Worm (Caenorhabditis elegans): ENCODE results near the gene pigg-1.

Gene pigg-1

DNA sequence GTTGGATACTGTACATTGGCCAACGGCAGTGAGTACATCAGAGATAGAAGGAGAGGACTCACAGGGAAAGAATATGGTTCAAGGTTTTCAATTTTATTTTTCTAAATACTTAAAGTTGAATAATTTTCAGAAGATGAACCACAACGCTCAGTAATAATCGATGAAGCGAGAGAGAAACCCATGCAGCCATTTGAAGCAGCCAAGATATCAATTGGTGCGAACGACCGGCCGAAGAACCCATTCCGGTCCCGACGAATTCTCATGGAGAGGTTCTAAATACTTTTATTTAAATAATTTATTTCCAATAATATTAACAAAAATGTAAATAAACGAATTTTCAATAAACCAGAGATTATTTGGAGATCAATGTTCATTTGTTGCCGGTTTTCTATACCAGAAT, at the start of gene pigg-1:
Gene pigg-1 (minus strand): TSS at position 101 of the 400 bp plus-strand sequence.
- TF ChIP-seq sea-2 (GFP tag; optimal IDR thresholded peaks at IDR 0.05) (no peak), fos-1 (tag; optimal IDR thresholded peaks at IDR 0.05) (no peak), mml-1 (tag; optimal IDR thresholded peaks at IDR 0.05) (no peak)

DNA sequence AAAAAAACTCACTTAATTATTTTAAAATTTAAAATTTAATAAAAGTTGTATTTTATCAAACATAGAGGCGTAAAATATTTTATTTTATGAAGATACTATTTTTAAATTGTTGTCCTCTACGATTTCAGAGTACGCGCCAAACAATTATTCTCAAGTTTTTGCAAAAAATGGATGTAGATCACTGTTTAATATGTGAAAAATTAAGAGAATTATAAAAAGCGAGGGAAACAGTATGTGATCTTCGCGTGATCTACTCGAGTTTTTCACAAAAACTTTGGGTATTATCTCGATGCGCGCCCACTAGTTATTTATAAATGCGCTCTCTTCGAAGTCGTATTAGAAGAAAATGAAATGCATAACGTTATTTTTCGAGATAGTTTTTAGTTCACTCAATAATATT, 48.8 kb upstream of the pigg-1 start:
- TF ChIP-seq unc-39 (tag; optimal IDR thresholded peaks at IDR 0.05): no peak
- TF ChIP-seq eor-1 (tag; optimal IDR thresholded peaks at IDR 0.05): no peak
- no peak for TF ChIP-seq nhr-77 (tag; optimal IDR thresholded peaks at IDR 0.05)
- TF ChIP-seq unc-62 (GFP tag; optimal IDR thresholded peaks at IDR 0.05): no peak
- TF ChIP-seq ceh-9 (tag; optimal IDR thresholded peaks at IDR 0.05): no peak
- TF ChIP-seq nhr-28 (tag; optimal IDR thresholded peaks at IDR 0.05): no peak
- TF ChIP-seq pqm-1 (tag; optimal IDR thresholded peaks at IDR 0.05): no peak
- no peak for TF ChIP-seq elt-2 (tag; optimal IDR thresholded peaks at IDR 0.05)
- no peak for TF ChIP-seq nhr-76 (tag; optimal IDR thresholded peaks at IDR 0.05)
- TF ChIP-seq nhr-12 (tag; optimal IDR thresholded peaks at IDR 0.05): no peak
- TF ChIP-seq nhr-25 (tag; optimal IDR thresholded peaks at IDR 0.05): no peak
- TF ChIP-seq lin-15B (tag; optimal IDR thresholded peaks at IDR 0.05): no peak
- TF ChIP-seq tbx-2 (tag; optimal IDR thresholded peaks at IDR 0.05): no peak
- TF ChIP-seq mml-1 (tag; optimal IDR thresholded peaks at IDR 0.05): no peak
- TF ChIP-seq ZK546.5 (tag; optimal IDR thresholded peaks at IDR 0.05): no peak

DNA sequence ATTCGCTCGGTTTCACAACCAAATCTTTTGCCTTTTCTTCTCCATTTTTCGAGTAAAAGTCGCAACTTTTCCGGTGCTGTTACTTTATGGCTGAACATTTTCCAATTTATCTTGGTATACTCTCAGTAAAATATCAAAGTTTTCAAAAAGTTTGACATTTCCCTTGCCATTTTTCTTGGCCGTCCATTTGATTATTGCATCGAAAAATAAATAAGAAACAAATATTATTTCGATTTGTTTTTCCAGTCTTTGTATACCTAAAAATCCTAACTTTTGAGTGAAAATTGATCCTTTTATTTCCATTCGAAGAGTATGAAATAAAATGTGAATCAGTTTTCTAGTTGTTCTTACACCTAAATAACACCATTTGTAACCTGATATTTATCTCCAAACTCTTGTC, 46.4 kb upstream of the pigg-1 start:
- TF ChIP-seq tbx-2 (tag; optimal IDR thresholded peaks at IDR 0.05): no peak
- TF ChIP-seq fkh-2 (tag; optimal IDR thresholded peaks at IDR 0.05): no peak
- TF ChIP-seq ztf-4 (tag; optimal IDR thresholded peaks at IDR 0.05): no peak
- TF ChIP-seq lin-39 (tag; optimal IDR thresholded peaks at IDR 0.05): no peak
- no peak for TF ChIP-seq nhr-67 (tag; optimal IDR thresholded peaks at IDR 0.05)
- no peak for TF ChIP-seq mdl-1 (tag; optimal IDR thresholded peaks at IDR 0.05)
- no peak for TF ChIP-seq unc-62 (GFP tag; optimal IDR thresholded peaks at IDR 0.05)
- no peak for TF ChIP-seq elt-2 (tag; optimal IDR thresholded peaks at IDR 0.05)
- TF ChIP-seq hmg-11 (tag; optimal IDR thresholded peaks at IDR 0.05): no peak
- TF ChIP-seq R02D3.7 (tag; optimal IDR thresholded peaks at IDR 0.05): no peak
- TF ChIP-seq fos-1 (tag; optimal IDR thresholded peaks at IDR 0.05): no peak
- TF ChIP-seq nhr-76 (tag; optimal IDR thresholded peaks at IDR 0.05): no peak
- no peak for TF ChIP-seq ceh-16 (tag; optimal IDR thresholded peaks at IDR 0.05)
- no peak for TF ChIP-seq skn-1 (tag; optimal IDR thresholded peaks at IDR 0.05)
- no peak for TF ChIP-seq unc-39 (tag; optimal IDR thresholded peaks at IDR 0.05)
- TF ChIP-seq daf-12 (tag; optimal IDR thresholded peaks at IDR 0.05): no peak
- TF ChIP-seq lsy-12 (tag; optimal IDR thresholded peaks at IDR 0.05): no peak
- no peak for TF ChIP-seq egl-27 (tag; optimal IDR thresholded peaks at IDR 0.05)
- no peak for TF ChIP-seq ceh-82 (tag; optimal IDR thresholded peaks at IDR 0.05)
- TF ChIP-seq nhr-12 (tag; optimal IDR thresholded peaks at IDR 0.05): no peak

DNA sequence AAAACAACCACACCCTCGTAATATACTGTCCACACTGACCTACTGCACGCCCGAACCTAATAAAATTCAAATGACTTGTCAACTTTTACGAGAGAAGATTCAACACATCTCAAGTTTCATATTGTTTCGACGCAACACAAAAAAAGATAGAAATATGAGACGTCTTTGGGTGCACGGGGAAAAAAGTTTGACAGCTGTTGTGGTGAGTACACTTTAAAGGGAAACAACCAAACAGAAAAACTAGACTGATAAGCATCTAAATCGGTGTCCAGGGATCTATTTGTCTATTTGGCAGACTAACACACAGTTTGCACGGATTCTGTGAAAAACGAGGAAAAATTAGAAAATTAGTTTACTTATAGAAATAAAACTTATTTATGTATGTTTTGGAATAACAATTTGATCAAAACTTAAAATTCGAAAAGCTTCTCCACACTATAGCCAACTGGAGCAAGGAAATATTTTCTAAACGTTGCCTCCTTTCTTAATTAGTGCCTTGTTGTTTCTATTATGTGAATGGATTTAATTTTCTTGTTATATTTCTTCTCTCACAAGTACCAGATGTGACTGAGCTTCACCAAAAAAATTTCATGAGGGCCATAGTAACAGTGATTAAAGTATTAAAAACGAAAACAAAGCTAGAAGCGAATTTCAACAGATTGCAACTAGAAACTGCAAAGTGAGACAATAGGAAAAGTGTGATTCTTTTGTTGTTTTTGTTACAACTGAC, 43.7 kb upstream of the pigg-1 start:
- no peak for TF ChIP-seq nhr-11 (tag; optimal IDR thresholded peaks at IDR 0.05)
- no peak for TF ChIP-seq pqm-1 (tag; optimal IDR thresholded peaks at IDR 0.05)
- peak; percentile 7 for TF ChIP-seq unc-62 (GFP tag; optimal IDR thresholded peaks at IDR 0.05)
- TF ChIP-seq nhr-43 (tag; optimal IDR thresholded peaks at IDR 0.05; ENCODE audit: poor library complexity, severe bottlenecking): no peak
- TF ChIP-seq elt-3 (tag; optimal IDR thresholded peaks at IDR 0.05): no peak
- TF ChIP-seq elt-1 (tag; optimal IDR thresholded peaks at IDR 0.05): no peak
- peak; percentile 31 for TF ChIP-seq lin-39 (tag; optimal IDR thresholded peaks at IDR 0.05)
- TF ChIP-seq nhr-25 (tag; optimal IDR thresholded peaks at IDR 0.05): no peak
- no peak for TF ChIP-seq jun-1 (tag; optimal IDR thresholded peaks at IDR 0.05)
- TF ChIP-seq nfya-1 (tag; optimal IDR thresholded peaks at IDR 0.05; ENCODE audit: insufficient read depth): no peak
- TF ChIP-seq nhr-67 (tag; optimal IDR thresholded peaks at IDR 0.05): no peak
- TF ChIP-seq egl-27 (tag; optimal IDR thresholded peaks at IDR 0.05): no peak
- TF ChIP-seq pha-4 (tag; optimal IDR thresholded peaks at IDR 0.05): peak; percentile 20
- no peak for TF ChIP-seq sea-2 (GFP tag; optimal IDR thresholded peaks at IDR 0.05)
- no peak for TF ChIP-seq elt-2 (tag; optimal IDR thresholded peaks at IDR 0.05)
- TF ChIP-seq lin-15B (tag; optimal IDR thresholded peaks at IDR 0.05): no peak
- no peak for TF ChIP-seq nhr-28 (tag; optimal IDR thresholded peaks at IDR 0.05)

Data from whole organism, L3 larva.